Fruit fly (Drosophila melanogaster): ENCODE data around the gene Syt1.

dm6 chr2L:2815673-2816072, 15.9 kb upstream of the Syt1 start, which contains the start of gene G6P:
- TF ChIP-seq Abd-B (GFP tag; optimal IDR thresholded peaks at IDR 0.05): no peak
- no peak for TF ChIP-seq fru (GFP tag; optimal IDR thresholded peaks at IDR 0.05)
- TF ChIP-seq psq (GFP tag; optimal IDR thresholded peaks at IDR 0.05): no peak
- TF ChIP-seq OdsH (GFP tag; optimal IDR thresholded peaks at IDR 0.05): no peak
- no peak for TF ChIP-seq Hr78 (GFP tag; optimal IDR thresholded peaks at IDR 0.05)
- TF ChIP-seq CrebA (GFP tag; optimal IDR thresholded peaks at IDR 0.05; ENCODE audit: borderline replicate concordance): no peak
- TF ChIP-seq pan (optimal IDR thresholded peaks at IDR 0.05): no peak
- TF ChIP-seq foxo (GFP tag; optimal IDR thresholded peaks at IDR 0.05): no peak
- TF ChIP-seq dsf (GFP tag; optimal IDR thresholded peaks at IDR 0.05; ENCODE audit: borderline replicate concordance): no peak
- no peak for TF ChIP-seq Sp1 (GFP tag; optimal IDR thresholded peaks at IDR 0.05)
- TF ChIP-seq Hnf4 (GFP tag; optimal IDR thresholded peaks at IDR 0.05): no peak
- TF ChIP-seq Rel (GFP tag; optimal IDR thresholded peaks at IDR 0.05): no peak
- TF ChIP-seq Rel (tag; optimal IDR thresholded peaks at IDR 0.05): no peak

All from whole organism, wandering third instar larva.